Fruit fly (Drosophila melanogaster) whole organism, pupa: Measurements from ENCODE around the gene Peritrophin-A.

Source experiments
- CG10348 ChIP-seq: fragments of 200-800 bp; sonication (Bioruptor generic); IDR thresholded peaks from 2 replicates; pipeline ENCODE4 v1.3.6; 2022; ENCODE audit warnings: missing biosample characterization, missing genetic modification characterization
- CG13204 ChIP-seq: fragments of 200-800 bp; sonication (Bioruptor generic); optimal IDR thresholded peaks from 2 replicates; lab custom pipeline; 2018; ENCODE audit warnings: missing biosample characterization, mild to moderate bottlenecking, missing genetic modification characterization, moderate library complexity
- CG14655 ChIP-seq: fragments of 200-800 bp; sonication (Bioruptor generic); optimal IDR thresholded peaks from 3 replicates; lab custom pipeline; 2017; ENCODE audit warnings: mild to moderate bottlenecking, missing biosample characterization, missing genetic modification reagents, missing genetic modification characterization
- CG34367 ChIP-seq: fragments of 200-800 bp; sonication (Bioruptor generic); optimal IDR thresholded peaks from 2 replicates; lab custom pipeline; 2018; ENCODE audit warnings: missing biosample characterization, mild to moderate bottlenecking, missing genetic modification characterization
- CG8159 ChIP-seq: fragments of 200-800 bp; sonication (Bioruptor generic); optimal IDR thresholded peaks from 3 replicates; lab custom pipeline; 2018; ENCODE audit warnings: missing biosample characterization, mild to moderate bottlenecking, missing genetic modification characterization, moderate library complexity
- CG8301 ChIP-seq: fragments of 200-800 bp; sonication (Bioruptor generic); optimal IDR thresholded peaks from 2 replicates; lab custom pipeline; 2018; ENCODE audit warnings: missing biosample characterization, mild to moderate bottlenecking, missing genetic modification characterization
- CG9948 ChIP-seq: fragments of 200-800 bp; sonication (Bioruptor generic); optimal IDR thresholded peaks from 2 replicates; lab custom pipeline; 2018; ENCODE audit warnings: missing biosample characterization, mild to moderate bottlenecking, missing genetic modification characterization, moderate library complexity
- EcR ChIP-seq: fragments of 200-800 bp; sonication (Bioruptor generic); optimal IDR thresholded peaks from 3 replicates; lab custom pipeline; 2019; ENCODE audit warnings: missing biosample characterization, missing genetic modification characterization, mild to moderate bottlenecking, moderate library complexity, missing genetic modification reagents
- Pif1B ChIP-seq: fragments of 200-800 bp; sonication (Bioruptor generic); optimal IDR thresholded peaks from 3 replicates; lab custom pipeline; 2016; ENCODE audit warnings: missing biosample characterization, missing genetic modification characterization
- fd96Ca ChIP-seq: fragments of 200-800 bp; sonication (Bioruptor generic); IDR thresholded peaks from 3 replicates; pipeline ENCODE4 v1.3.6; 2022; ENCODE audit warnings: missing biosample characterization, missing genetic modification characterization
- gl ChIP-seq: fragments of 200-800 bp; sonication (Bioruptor generic); optimal IDR thresholded peaks from 2 replicates; lab custom pipeline; 2018; ENCODE audit warnings: missing biosample characterization, mild to moderate bottlenecking, missing genetic modification characterization
- rn ChIP-seq: fragments of 200-800 bp; sonication (Bioruptor generic); IDR thresholded peaks from 2 replicates; pipeline ENCODE4 v1.3.6; 2022; ENCODE audit warnings: missing biosample characterization, missing genetic modification characterization

- TF ChIP-seq CG34367 (tag; lab: Kevin White, UChicago) (no peak), CG8159 (no peak), CG13204 (GFP tag; lab: Kevin White, UChicago) (no peak), Pif1B (GFP tag; lab: Kevin White, UChicago) (no peak), EcR (GFP tag; lab: Kevin White, UChicago) (no peak), CG9948 (tag; lab: Kevin White, UChicago) (no peak), gl (tag; lab: Kevin White, UChicago) (no peak), rn (GFP tag; lab: Robert Waterston, UW) (no peak), CG10348 (GFP tag; lab: Robert Waterston, UW) (no peak), CG14655 (no peak), CG8301 (no peak), fd96Ca (GFP tag; lab: Robert Waterston, UW) (no peak)
These were observed 894 bp downstream of the Peritrophin-A start for dm6 chrX:20245218-20245863.
